Fruit fly (Drosophila melanogaster) whole organism, embryonic: Measurements from ENCODE around the gene CG13407.

Experiments
- Bdp1 ChIP-seq: fragments of 200-800 bp; sonication (Bioruptor generic); optimal IDR thresholded peaks from 3 replicates; lab custom pipeline; 2016; ENCODE audit warnings: missing biosample characterization, missing genetic modification characterization
- CG12104 ChIP-seq: fragments of 200-800 bp; sonication (Bioruptor generic); optimal IDR thresholded peaks from 3 replicates; lab custom pipeline; 2016; ENCODE audit warnings: missing biosample characterization, missing genetic modification characterization
- CG12219 ChIP-seq: fragments of 200-800 bp; sonication (Bioruptor generic); optimal IDR thresholded peaks from 3 replicates; lab custom pipeline; 2018; ENCODE audit warnings: missing biosample characterization, mild to moderate bottlenecking, missing genetic modification characterization
- CG14014 ChIP-seq: fragments of 200-800 bp; sonication (Bioruptor generic); IDR thresholded peaks from 2 replicates; pipeline ENCODE4 v1.3.6; 2022; ENCODE audit warnings: missing biosample characterization, missing genetic modification characterization
- CG14965 ChIP-seq: fragments of 200-800 bp; sonication (Bioruptor generic); optimal IDR thresholded peaks from 2 replicates; lab custom pipeline; 2016; ENCODE audit warnings: missing biosample characterization, missing genetic modification characterization, borderline replicate concordance
- CG17186 ChIP-seq: fragments of 200-800 bp; sonication (Bioruptor generic); optimal IDR thresholded peaks from 3 replicates; lab custom pipeline; 2017; ENCODE audit warnings: missing biosample characterization, missing genetic modification reagents, missing genetic modification characterization
- CG2120 ChIP-seq: fragments of 200-800 bp; sonication (Bioruptor generic); optimal IDR thresholded peaks from 3 replicates; lab custom pipeline; 2016; ENCODE audit warnings: missing biosample characterization, missing genetic modification characterization
- CG34376 ChIP-seq: fragments of 200-800 bp; sonication (Bioruptor generic); optimal IDR thresholded peaks from 2 replicates; lab custom pipeline; 2018; ENCODE audit warnings: missing biosample characterization, mild to moderate bottlenecking, missing genetic modification characterization
- CG3838 ChIP-seq: fragments of 200-800 bp; sonication (Bioruptor generic); optimal IDR thresholded peaks from 3 replicates; lab custom pipeline; 2016; ENCODE audit warnings: missing biosample characterization, missing genetic modification characterization
- CG4328 ChIP-seq: fragments of 200-800 bp; sonication (Bioruptor generic); optimal IDR thresholded peaks from 3 replicates; lab custom pipeline; 2017; ENCODE audit warnings: missing biosample characterization, missing genetic modification reagents, missing genetic modification characterization
- CG6175 ChIP-seq: fragments of 200-800 bp; sonication (Bioruptor generic); IDR thresholded peaks from 3 replicates; pipeline ENCODE4 v1.3.6; 2022; ENCODE audit warnings: missing biosample characterization, missing genetic modification characterization
- CG6254 ChIP-seq: fragments of 200-800 bp; sonication (Bioruptor generic); optimal IDR thresholded peaks from 3 replicates; lab custom pipeline; 2017; ENCODE audit warnings: mild to moderate bottlenecking, missing biosample characterization, missing genetic modification reagents, missing genetic modification characterization
- CG7271 ChIP-seq: fragments of 200-800 bp; sonication (Bioruptor generic); optimal IDR thresholded peaks from 2 replicates; lab custom pipeline; 2018; ENCODE audit warnings: missing biosample characterization, mild to moderate bottlenecking, missing genetic modification characterization, moderate library complexity
- CG7786 ChIP-seq: fragments of 200-800 bp; sonication (Bioruptor generic); optimal IDR thresholded peaks from 2 replicates; lab custom pipeline; 2016; ENCODE audit warnings: missing biosample characterization, missing genetic modification characterization
- CG8290 ChIP-seq, 3 experiments: fragments of 200-800 bp; sonication (Bioruptor generic); optimal IDR thresholded peaks; 2 replicates each; lab custom pipeline; 2016 to 2019; ENCODE audit warnings: missing biosample characterization in 3 of 3, missing genetic modification characterization in 3 of 3, mild to moderate bottlenecking in 2 of 3, moderate library complexity in 1 of 3
- CG9817 ChIP-seq: fragments of 200-800 bp; sonication (Bioruptor generic); optimal IDR thresholded peaks from 2 replicates; lab custom pipeline; 2018; ENCODE audit warnings: missing biosample characterization, mild to moderate bottlenecking, missing genetic modification characterization, moderate library complexity
- CoRest ChIP-seq: fragments of 200-800 bp; sonication (Bioruptor generic); optimal IDR thresholded peaks from 3 replicates; lab custom pipeline; 2018; ENCODE audit warnings: missing biosample characterization, mild to moderate bottlenecking, missing genetic modification characterization, moderate library complexity
- Doc2 ChIP-seq: fragments of 200-800 bp; sonication (Bioruptor generic); IDR thresholded peaks from 2 replicates; pipeline ENCODE4 v1.3.6; 2022; ENCODE audit warnings: missing biosample characterization, missing genetic modification characterization
- HLH4C ChIP-seq: fragments of 200-800 bp; sonication (Bioruptor generic); IDR thresholded peaks from 3 replicates; pipeline ENCODE4 v1.3.6; 2022; ENCODE audit warnings: missing biosample characterization, missing genetic modification characterization; ENCODE audit not compliant: partially characterized antibody
- Lpt ChIP-seq: fragments of >200 bp; optimal IDR thresholded peaks from 2 replicates; lab custom pipeline; 2018; ENCODE audit warnings: missing biosample characterization, missing genetic modification characterization
- MESR4 ChIP-seq: fragments of 200-800 bp; sonication (Bioruptor generic); optimal IDR thresholded peaks from 2 replicates; lab custom pipeline; 2018; ENCODE audit warnings: missing biosample characterization, mild to moderate bottlenecking, missing genetic modification characterization, moderate library complexity
- NFAT ChIP-seq: fragments of 200-800 bp; sonication (Bioruptor generic); IDR thresholded peaks from 2 replicates; pipeline ENCODE4 v1.3.6; 2022; ENCODE audit warnings: missing biosample characterization, missing genetic modification characterization
- Pdp1 ChIP-seq, 2 experiments: fragments of 200-800 bp; sonication (Bioruptor generic); optimal IDR thresholded peaks; 3 replicates each; lab custom pipeline; 2016; ENCODE audit warnings: missing biosample characterization in 2 of 2, missing genetic modification characterization in 2 of 2, mild to moderate bottlenecking in 1 of 2, moderate library complexity in 1 of 2
- Side ChIP-seq: fragments of 200-800 bp; sonication (Bioruptor generic); optimal IDR thresholded peaks from 2 replicates; lab custom pipeline; 2016; ENCODE audit warnings: missing biosample characterization, missing genetic modification characterization
- Spps ChIP-seq: fragments of 200-800 bp; sonication (Bioruptor generic); optimal IDR thresholded peaks from 2 replicates; lab custom pipeline; 2018; ENCODE audit warnings: missing biosample characterization, mild to moderate bottlenecking, missing genetic modification characterization
- Sry-β ChIP-seq: fragments of 200-800 bp; sonication (Bioruptor generic); optimal IDR thresholded peaks from 2 replicates; lab custom pipeline; 2018; ENCODE audit warnings: missing biosample characterization, mild to moderate bottlenecking, missing genetic modification characterization, moderate library complexity
- Usf ChIP-seq: fragments of 200-800 bp; sonication (Bioruptor generic); optimal IDR thresholded peaks from 2 replicates; lab custom pipeline; 2017; ENCODE audit warnings: missing genotype, missing biosample characterization, missing genetic modification characterization
- ap ChIP-seq: fragments of 200-800 bp; sonication (Bioruptor generic); IDR thresholded peaks from 2 replicates; pipeline ENCODE4 v1.3.6; 2022; ENCODE audit warnings: missing biosample characterization, missing genetic modification characterization
- bab2 ChIP-seq: fragments of 200-800 bp; sonication (Bioruptor generic); optimal IDR thresholded peaks from 2 replicates; lab custom pipeline; 2016; ENCODE audit warnings: missing biosample characterization, missing genetic modification characterization
- bbx ChIP-seq: fragments of 200-800 bp; sonication (Bioruptor generic); IDR thresholded peaks from 2 replicates; pipeline ENCODE4 v1.3.6; 2022; ENCODE audit warnings: missing biosample characterization, missing genetic modification characterization; ENCODE audit not compliant: partially characterized antibody
- bigmax ChIP-seq: fragments of 200-800 bp; sonication (Bioruptor generic); optimal IDR thresholded peaks from 2 replicates; lab custom pipeline; 2018; ENCODE audit warnings: missing biosample characterization, mild to moderate bottlenecking, missing genetic modification characterization
- cas ChIP-seq: fragments of 200-800 bp; sonication (Bioruptor generic); IDR thresholded peaks from 2 replicates; pipeline ENCODE4 v1.3.6; 2022; ENCODE audit warnings: missing biosample characterization, missing genetic modification characterization
- cg ChIP-seq: fragments of 200-800 bp; sonication (Bioruptor generic); optimal IDR thresholded peaks from 3 replicates; lab custom pipeline; 2019; ENCODE audit warnings: missing biosample characterization, mild to moderate bottlenecking, missing genetic modification characterization, moderate library complexity
- dmrt99B ChIP-seq: fragments of 200-800 bp; sonication (Bioruptor generic); optimal IDR thresholded peaks from 2 replicates; lab custom pipeline; 2018; ENCODE audit warnings: missing biosample characterization, mild to moderate bottlenecking, missing genetic modification characterization, moderate library complexity
- en ChIP-seq: fragments of 200-800 bp; sonication (Bioruptor generic); optimal IDR thresholded peaks from 2 replicates; lab custom pipeline; 2016; ENCODE audit warnings: missing biosample characterization, missing genetic modification characterization
- eyg ChIP-seq: fragments of 200-800 bp; sonication (Bioruptor generic); optimal IDR thresholded peaks from 3 replicates; lab custom pipeline; 2016; ENCODE audit warnings: missing biosample characterization, missing genetic modification characterization
- gem ChIP-seq: fragments of 200-800 bp; sonication (Bioruptor generic); optimal IDR thresholded peaks from 2 replicates; lab custom pipeline; 2019; ENCODE audit warnings: missing biosample characterization, mild to moderate bottlenecking, missing genetic modification characterization, moderate library complexity
- gsb ChIP-seq: fragments of 200-800 bp; sonication (Bioruptor generic); IDR thresholded peaks from 2 replicates; pipeline ENCODE4 v1.3.6; 2022; ENCODE audit warnings: missing biosample characterization, missing genetic modification characterization
- hb ChIP-seq: fragments of 200-800 bp; sonication (Bioruptor generic); IDR thresholded peaks from 3 replicates; pipeline ENCODE4 v1.3.6; 2022; ENCODE audit warnings: missing biosample characterization, missing genetic modification characterization; ENCODE audit not compliant: partially characterized antibody
- pzg ChIP-seq: fragments of 200-800 bp; sonication (Bioruptor generic); optimal IDR thresholded peaks from 3 replicates; lab custom pipeline; 2018; ENCODE audit warnings: missing biosample characterization, mild to moderate bottlenecking, missing genetic modification characterization, moderate library complexity
- sens ChIP-seq: fragments of 200-800 bp; sonication (Bioruptor generic); peaks from one replicate; lab custom pipeline; 2016; ENCODE audit warnings: missing biosample characterization, missing genetic modification characterization
- stwl ChIP-seq: fragments of 200-800 bp; sonication (Bioruptor generic); optimal IDR thresholded peaks from 3 replicates; lab custom pipeline; 2018; ENCODE audit warnings: missing biosample characterization, mild to moderate bottlenecking, missing genetic modification characterization, moderate library complexity
- tx ChIP-seq: fragments of 200-800 bp; sonication (Bioruptor generic); optimal IDR thresholded peaks from 2 replicates; lab custom pipeline; 2016; ENCODE audit warnings: missing biosample characterization, missing genetic modification characterization
- wdn ChIP-seq: fragments of 200-800 bp; sonication (Bioruptor generic); IDR thresholded peaks from 2 replicates; pipeline ENCODE4 v1.3.6; 2022; ENCODE audit warnings: missing biosample characterization, missing genetic modification characterization
- wek ChIP-seq: fragments of 200-800 bp; sonication (Bioruptor generic); optimal IDR thresholded peaks from 3 replicates; lab custom pipeline; 2018; ENCODE audit warnings: missing biosample characterization, mild to moderate bottlenecking, missing genetic modification characterization, moderate library complexity

CG13407 gene

DNA sequence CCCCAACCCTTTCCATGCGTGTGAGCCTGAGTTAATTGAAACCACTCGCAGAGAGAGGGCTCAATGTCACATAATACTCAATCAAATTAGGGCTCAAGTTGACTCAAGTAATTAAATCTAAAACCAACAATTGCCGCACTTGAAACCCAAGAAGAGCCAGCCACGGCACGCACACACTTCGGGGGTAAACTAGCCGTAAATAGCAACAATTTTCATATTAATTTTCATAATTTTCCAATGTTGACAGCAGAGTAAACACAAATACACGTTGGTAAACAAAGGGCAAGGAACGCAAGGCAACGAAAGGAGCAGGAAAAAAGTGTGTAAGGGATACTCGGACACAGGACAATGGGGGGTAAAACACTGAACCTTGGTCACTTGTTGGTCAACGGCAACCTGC is 44.2 kb downstream of the CG13407 start (continued):
- no peak for TF ChIP-seq CG9817 (tag; lab: Kevin White, UChicago)
- no peak for TF ChIP-seq Sry-β (GFP tag; lab: Kevin White, UChicago)
- no peak for TF ChIP-seq CG7271 (tag; lab: Kevin White, UChicago)
- peak; percentile 21 for TF ChIP-seq Side
- TF ChIP-seq Spps (tag; lab: Kevin White, UChicago): peak; percentile 67
- TF ChIP-seq CG6175 (GFP tag; lab: Robert Waterston, UW): no peak
- no peak for TF ChIP-seq CG17186 (GFP tag; lab: Kevin White, UChicago)
- peak; percentile 15 for TF ChIP-seq CoRest (tag; lab: Kevin White, UChicago)
- peak; percentile 30 for TF ChIP-seq dmrt99B (tag; lab: Kevin White, UChicago)
- TF ChIP-seq gem (tag; lab: Kevin White, UChicago): peak; percentile 43
- no peak for TF ChIP-seq en (GFP tag; lab: Kevin White, UChicago)
- TF ChIP-seq Doc2 (GFP tag; lab: Robert Waterston, UW): no peak
- TF ChIP-seq CG6254 (GFP tag; lab: Kevin White, UChicago): peak; percentile 44
- no peak for TF ChIP-seq CG34376 (GFP tag; lab: Kevin White, UChicago)
- TF ChIP-seq bbx (GFP tag; lab: Robert Waterston, UW): no peak
- peak; percentile 32 for TF ChIP-seq cg (GFP tag; lab: Kevin White, UChicago)
- peak; percentile 31 for TF ChIP-seq CG4328
- no peak for TF ChIP-seq CG3838 (GFP tag; lab: Kevin White, UChicago)
- no peak for TF ChIP-seq NFAT (GFP tag; lab: Robert Waterston, UW)
- no peak for TF ChIP-seq CG2120 (GFP tag; lab: Kevin White, UChicago)
- no peak; the same call in 1 of the 2 replicates for TF ChIP-seq ap
- no peak for TF ChIP-seq CG12219 (GFP tag; lab: Kevin White, UChicago)
- peak; percentile 59 for TF ChIP-seq wek (GFP tag; lab: Kevin White, UChicago)
- TF ChIP-seq Lpt (GFP tag; lab: Kevin White, UChicago): no peak
- no peak for TF ChIP-seq Usf (GFP tag; lab: Kevin White, UChicago)
- no peak for TF ChIP-seq wdn (GFP tag; lab: Robert Waterston, UW)
- no peak for TF ChIP-seq Pdp1 (GFP tag; optimal IDR thresholded peaks at IDR 0.05; lab: Kevin White, UChicago)
- TF ChIP-seq cas (GFP tag; lab: Robert Waterston, UW): no peak
- TF ChIP-seq CG8290 (GFP tag; optimal IDR thresholded peaks at IDR 0.05; lab: Kevin White, UChicago): no peak
- peak; percentile 37 to 80 for TF ChIP-seq CG8290 (tag; optimal IDR thresholded peaks at IDR 0.05; lab: Kevin White, UChicago)
- no peak for TF ChIP-seq bigmax (GFP tag; lab: Kevin White, UChicago)
- no peak for TF ChIP-seq gsb (GFP tag; lab: Robert Waterston, UW)
- no peak for TF ChIP-seq HLH4C (GFP tag; lab: Robert Waterston, UW)
- no peak for TF ChIP-seq pzg (GFP tag; lab: Kevin White, UChicago)
- no peak for TF ChIP-seq tx (GFP tag; lab: Kevin White, UChicago)
- peak; percentile 91 for TF ChIP-seq sens
- TF ChIP-seq MESR4 (GFP tag; lab: Kevin White, UChicago): no peak
- no peak for TF ChIP-seq bab2
- peak; percentile 11 for TF ChIP-seq CG14965
- peak; percentile 39 for TF ChIP-seq stwl (tag; lab: Kevin White, UChicago)
- no peak for TF ChIP-seq CG14014
- no peak for TF ChIP-seq CG7786
- no peak for TF ChIP-seq hb (GFP tag; lab: Robert Waterston, UW)
- peak; percentile 13 for TF ChIP-seq CG12104 (GFP tag; lab: Kevin White, UChicago)
- no peak for TF ChIP-seq eyg (GFP tag; lab: Kevin White, UChicago)
- peak; percentile 35 for TF ChIP-seq Bdp1 (GFP tag; lab: Kevin White, UChicago)
